Worm (Caenorhabditis elegans): ENCODE results near the gene C08F8.2.
A peak's percentile ranks its signal among the peaks of the same experiment; 100 is the strongest.

Gene C08F8.2

ce11 chrIV:11118837-11119491 is 31.8 kb upstream of the C08F8.2 start, which contains the start of the genes imp-2 and enpl-1 (continued):
- TF ChIP-seq C04F5.9 (tag; optimal IDR thresholded peaks at IDR 0.05): peak; percentile 59
- TF ChIP-seq nhr-19 (GFP tag; conservative IDR thresholded peaks at IDR 0.05): peak; percentile 93
- TF ChIP-seq tbx-2 (tag; optimal IDR thresholded peaks at IDR 0.05): peak; percentile 94
- TF ChIP-seq ama-1 (optimal IDR thresholded peaks at IDR 0.05): peak; percentile 30
- TF ChIP-seq elt-3 (tag; optimal IDR thresholded peaks at IDR 0.05): peak in 3 of 6 experiments; percentile 25 to 91 (median 63)
- TF ChIP-seq efl-1 (optimal IDR thresholded peaks at IDR 0.05): peak; percentile 87 to 90
- TF ChIP-seq efl-1 (GFP tag; optimal IDR thresholded peaks at IDR 0.05 in 1 of 2): peak; percentile 77 to 98
- peak; percentile 83 for TF ChIP-seq egl-13 (tag; optimal IDR thresholded peaks at IDR 0.05)
- TF ChIP-seq isw-1 (GFP tag; IDR thresholded peaks at IDR 0.05): peak; percentile 94
- peak; percentile 77 for TF ChIP-seq skn-1 (tag; optimal IDR thresholded peaks at IDR 0.05)
- TF ChIP-seq ceh-63 (GFP tag; optimal IDR thresholded peaks at IDR 0.05): no peak
- TF ChIP-seq fkh-4 (tag; optimal IDR thresholded peaks at IDR 0.05; ENCODE audit: borderline replicate concordance): peak; percentile 51
- TF ChIP-seq nhr-20 (tag; optimal IDR thresholded peaks at IDR 0.05): peak; percentile 94
- peak; percentile 85 for TF ChIP-seq dsc-1 (tag; optimal IDR thresholded peaks at IDR 0.05)
- TF ChIP-seq swsn-7 (tag; optimal IDR thresholded peaks at IDR 0.05): peak; percentile 94
- no peak for TF ChIP-seq ets-5 (GFP tag; IDR thresholded peaks at IDR 0.05)
- TF ChIP-seq C16A3.4 (tag; optimal IDR thresholded peaks at IDR 0.05): peak; percentile 86
- peak; percentile 100 for TF ChIP-seq xbp-1 (tag; optimal IDR thresholded peaks at IDR 0.05)
- peak; percentile 7 for TF ChIP-seq hpl-2 (GFP tag; optimal IDR thresholded peaks at IDR 0.05)
- no peak for TF ChIP-seq nhr-12 (tag; optimal IDR thresholded peaks at IDR 0.05)
- TF ChIP-seq nhr-77 (tag; optimal IDR thresholded peaks at IDR 0.05): peak; percentile 93
- no peak for TF ChIP-seq efl-3 (GFP tag; optimal IDR thresholded peaks at IDR 0.05)
- peak; percentile 37 for TF ChIP-seq blmp-1 (tag; optimal IDR thresholded peaks at IDR 0.05)
- TF ChIP-seq fkh-10 (GFP tag; optimal IDR thresholded peaks at IDR 0.05): peak; percentile 75
- TF ChIP-seq ceh-82 (tag; optimal IDR thresholded peaks at IDR 0.05): peak; percentile 77 to 91 (median 88)
- peak; percentile 77; the same call in 1 of the 2 replicates for TF ChIP-seq mab-9 (GFP tag; IDR thresholded peaks at IDR 0.05)
- peak; percentile 88 for TF ChIP-seq mep-1 (tag; optimal IDR thresholded peaks at IDR 0.05)
- no peak for TF ChIP-seq nhr-84 (tag; optimal IDR thresholded peaks at IDR 0.05)
- no peak for TF ChIP-seq hlh-4 (tag; optimal IDR thresholded peaks at IDR 0.05)
- peak; percentile 59 for TF ChIP-seq unc-130 (tag; optimal IDR thresholded peaks at IDR 0.05)
- peak; percentile 40 for TF ChIP-seq zag-1 (tag; optimal IDR thresholded peaks at IDR 0.05)
- TF ChIP-seq unc-62 (GFP tag; optimal IDR thresholded peaks at IDR 0.05): no peak
- no peak for TF ChIP-seq tlp-1 (tag; optimal IDR thresholded peaks at IDR 0.05)
- TF ChIP-seq lir-3 (tag; optimal IDR thresholded peaks at IDR 0.05; ENCODE audit: poor library complexity): peak; percentile 74
- TF ChIP-seq unc-98 (GFP tag; IDR thresholded peaks at IDR 0.05): peak; percentile 49; the same call in 1 of the 2 replicates
- peak; percentile 86 for TF ChIP-seq jun-1 (tag; optimal IDR thresholded peaks at IDR 0.05)
- no peak for TF ChIP-seq unc-30 (tag; optimal IDR thresholded peaks at IDR 0.05)
- peak; percentile 99 for TF ChIP-seq lin-14 (GFP tag; optimal IDR thresholded peaks at IDR 0.05)
- TF ChIP-seq dpl-1 (GFP tag; optimal IDR thresholded peaks at IDR 0.05): peak; percentile 60 to 79 (median 78)
- peak; percentile 55 for TF ChIP-seq vab-15 (tag; optimal IDR thresholded peaks at IDR 0.05)
- no peak for TF ChIP-seq sptf-1 (tag; optimal IDR thresholded peaks at IDR 0.05)
- no peak for TF ChIP-seq Y116A8C.19 (tag; optimal IDR thresholded peaks at IDR 0.05; ENCODE audit: borderline replicate concordance)
- peak; percentile 44 for TF ChIP-seq aly-2 (tag; optimal IDR thresholded peaks at IDR 0.05)
- peak; percentile 70 for TF ChIP-seq mef-2 (tag; optimal IDR thresholded peaks at IDR 0.05)
- peak; percentile 30 to 31 for TF ChIP-seq egl-27 (tag; optimal IDR thresholded peaks at IDR 0.05)
- peak; percentile 83 to 88 for TF ChIP-seq lin-35 (GFP tag; optimal IDR thresholded peaks at IDR 0.05)
- TF ChIP-seq pag-3 (tag; optimal IDR thresholded peaks at IDR 0.05; ENCODE audit: borderline replicate concordance, insufficient read depth): no peak
- no peak for TF ChIP-seq aha-1 (tag; optimal IDR thresholded peaks at IDR 0.05)
- peak; percentile 76 for TF ChIP-seq sup-37 (GFP tag; optimal IDR thresholded peaks at IDR 0.05)
- TF ChIP-seq fos-1 (tag; optimal IDR thresholded peaks at IDR 0.05): peak; percentile 76
- TF ChIP-seq C34B4.2 (tag; optimal IDR thresholded peaks at IDR 0.05): peak; percentile 42
- peak; percentile 92 for TF ChIP-seq lin-13 (GFP tag; optimal IDR thresholded peaks at IDR 0.05)
